Worm (Caenorhabditis elegans): Measurements from ENCODE around the gene sorf-1.
A peak's percentile ranks its signal among the peaks of the same experiment; 100 is the strongest.

The sorf-1 gene

DNA sequence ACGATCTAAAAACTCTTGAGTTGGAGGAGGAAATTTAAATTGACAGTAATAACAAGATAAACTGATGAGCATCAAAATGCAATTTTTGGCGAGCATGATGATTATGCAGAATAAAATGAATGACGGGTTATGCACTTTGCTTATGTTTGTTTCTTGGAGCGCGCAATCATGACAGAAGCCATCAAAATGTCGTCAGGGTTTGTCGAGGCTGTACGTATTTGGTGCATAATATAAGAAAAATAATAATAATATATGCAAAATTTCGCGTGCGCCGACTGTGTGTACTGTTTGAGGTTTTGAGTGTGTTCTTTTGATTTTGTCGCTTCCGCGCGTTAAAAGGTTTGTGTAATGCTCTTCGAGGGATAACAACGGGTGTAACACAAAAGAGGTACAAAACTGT is 28.7 kb downstream of the sorf-1 start, which contains the start of gene nspg-4:
Gene nspg-4 (minus strand): TSS at position 101 of the 400 bp plus-strand sequence.
- no peak for TF ChIP-seq daf-16 (GFP tag; optimal IDR thresholded peaks at IDR 0.05)
- no peak for TF ChIP-seq daf-16 (tag; optimal IDR thresholded peaks at IDR 0.05)
- no peak for TF ChIP-seq mxl-2 (GFP tag; conservative IDR thresholded peaks at IDR 0.05)
- TF ChIP-seq zfp-2 (tag; optimal IDR thresholded peaks at IDR 0.05): no peak
- TF ChIP-seq F49E8.2 (tag; optimal IDR thresholded peaks at IDR 0.05; ENCODE audit: borderline replicate concordance): no peak
- TF ChIP-seq F37D6.2 (tag; optimal IDR thresholded peaks at IDR 0.05): no peak
- TF ChIP-seq mes-2 (tag; optimal IDR thresholded peaks at IDR 0.05; ENCODE audit: poor library complexity, severe bottlenecking): no peak
- no peak for TF ChIP-seq ceh-20 (GFP tag; IDR thresholded peaks at IDR 0.05)
- no peak for TF ChIP-seq unc-39 (tag; optimal IDR thresholded peaks at IDR 0.05)
- no peak for TF ChIP-seq arid-1 (GFP tag; conservative IDR thresholded peaks at IDR 0.05)
- no peak for TF ChIP-seq sdz-12 (GFP tag; optimal IDR thresholded peaks at IDR 0.05)
- TF ChIP-seq ceh-44 (GFP tag; IDR thresholded peaks at IDR 0.05): no peak
- no peak for TF ChIP-seq daf-8 (GFP tag; IDR thresholded peaks at IDR 0.05)
- no peak for TF ChIP-seq nhr-48 (tag; optimal IDR thresholded peaks at IDR 0.05)
- TF ChIP-seq nhr-76 (tag; optimal IDR thresholded peaks at IDR 0.05): no peak
- no peak for TF ChIP-seq R02D3.7 (tag; optimal IDR thresholded peaks at IDR 0.05)
- no peak for TF ChIP-seq dve-1 (tag; optimal IDR thresholded peaks at IDR 0.05; ENCODE audit: insufficient read depth)
- no peak for TF ChIP-seq nhr-102 (tag; optimal IDR thresholded peaks at IDR 0.05)
- no peak for TF ChIP-seq mep-1 (tag; optimal IDR thresholded peaks at IDR 0.05)
- no peak for TF ChIP-seq tra-1 (GFP tag; IDR thresholded peaks at IDR 0.05)

DNA sequence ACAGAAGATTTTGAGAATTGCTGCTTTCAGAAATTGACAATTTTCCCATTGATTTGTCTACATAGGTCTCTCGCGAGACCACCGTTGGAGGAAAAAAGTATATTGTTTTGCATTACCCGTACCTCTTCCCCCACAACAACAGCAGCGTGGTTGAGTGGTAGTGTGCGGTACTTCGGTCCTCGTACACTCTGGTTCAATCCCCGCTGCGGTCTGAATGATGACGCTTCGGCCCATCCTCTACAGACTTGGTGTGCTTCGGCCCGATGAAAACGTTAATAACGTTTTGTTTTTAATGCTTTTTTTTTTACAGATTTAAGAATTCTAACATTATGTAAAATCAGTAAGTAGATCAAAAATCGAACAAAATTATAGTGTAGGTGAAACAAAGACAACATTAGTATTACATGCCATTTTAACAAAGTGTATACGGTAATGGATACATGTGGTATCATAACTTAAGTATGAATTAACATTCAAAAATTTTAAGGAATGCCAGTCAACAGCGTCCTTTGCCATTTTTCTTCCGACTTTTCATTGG is 31.1 kb downstream of the sorf-1 start, which contains the start of gene ZK816.3:
Gene ZK816.3 (plus strand): TSS at position 488 of the 538 bp plus-strand sequence.
- no peak for TF ChIP-seq nhr-48 (tag; optimal IDR thresholded peaks at IDR 0.05)
- no peak for TF ChIP-seq nhr-77 (tag; optimal IDR thresholded peaks at IDR 0.05)
- TF ChIP-seq lin-1 (GFP tag; IDR thresholded peaks at IDR 0.05): 0 out of 2 replicates have a peak, but pooled peaks have one; percentile 26
- TF ChIP-seq zag-1 (tag; optimal IDR thresholded peaks at IDR 0.05): no peak
- TF ChIP-seq pqm-1 (tag; optimal IDR thresholded peaks at IDR 0.05): no peak
- peak; percentile 65; the same call in 1 of the 2 replicates for TF ChIP-seq dmd-8 (GFP tag; IDR thresholded peaks at IDR 0.05)
- TF ChIP-seq lin-29 (GFP tag; IDR thresholded peaks at IDR 0.05): no peak
- peak; percentile 45 for TF ChIP-seq dve-1 (tag; optimal IDR thresholded peaks at IDR 0.05; ENCODE audit: insufficient read depth)
- TF ChIP-seq nhr-76 (tag; optimal IDR thresholded peaks at IDR 0.05): no peak
- TF ChIP-seq dmd-9 (GFP tag; IDR thresholded peaks at IDR 0.05): no peak
- peak; percentile 20 for TF ChIP-seq unc-130 (GFP tag; optimal IDR thresholded peaks at IDR 0.05)
- TF ChIP-seq unc-39 (tag; optimal IDR thresholded peaks at IDR 0.05): no peak
- TF ChIP-seq nhr-237 (tag; optimal IDR thresholded peaks at IDR 0.05): no peak
- no peak for TF ChIP-seq sdz-12 (GFP tag; optimal IDR thresholded peaks at IDR 0.05)
- TF ChIP-seq F49E8.2 (tag; optimal IDR thresholded peaks at IDR 0.05; ENCODE audit: borderline replicate concordance): no peak
- TF ChIP-seq lin-38 (GFP tag; IDR thresholded peaks at IDR 0.05): peak; percentile 66
- TF ChIP-seq spr-1 (tag; optimal IDR thresholded peaks at IDR 0.05): no peak
- no peak for TF ChIP-seq daf-19 (GFP tag; conservative IDR thresholded peaks at IDR 0.05)
- TF ChIP-seq snpc-1.2 (GFP tag; IDR thresholded peaks at IDR 0.05): peak; percentile 68
- TF ChIP-seq zfp-2 (tag; optimal IDR thresholded peaks at IDR 0.05): no peak
- TF ChIP-seq cey-2 (tag; optimal IDR thresholded peaks at IDR 0.05; ENCODE audit: borderline replicate concordance, insufficient read depth): no peak
- peak; percentile 29; the same call in 1 of the 2 replicates for TF ChIP-seq hmg-1.1 (GFP tag; IDR thresholded peaks at IDR 0.05)
- no peak for TF ChIP-seq mdl-1 (tag; optimal IDR thresholded peaks at IDR 0.05)
- no peak for TF ChIP-seq mdt-29 (GFP tag; IDR thresholded peaks at IDR 0.05)
- TF ChIP-seq ceh-44 (GFP tag; IDR thresholded peaks at IDR 0.05): no peak; the same call in 1 of the 2 replicates
- no peak for TF ChIP-seq T20F7.1 (GFP tag; optimal IDR thresholded peaks at IDR 0.05)
- no peak for TF ChIP-seq mxl-2 (GFP tag; conservative IDR thresholded peaks at IDR 0.05)
- TF ChIP-seq ces-1 (GFP tag; optimal IDR thresholded peaks at IDR 0.05): no peak
- no peak for TF ChIP-seq nhr-6 (tag; optimal IDR thresholded peaks at IDR 0.05)
- peak; percentile 80 for TF ChIP-seq pha-4 (GFP tag; IDR thresholded peaks at IDR 0.05)
- no peak for TF ChIP-seq pha-4 (tag; optimal IDR thresholded peaks at IDR 0.05)
- peak in 1 of 2 experiments; percentile 9 for TF ChIP-seq unc-62 (GFP tag; optimal IDR thresholded peaks at IDR 0.05 in 1 of 2)
- no peak for TF ChIP-seq unc-62 (tag; optimal IDR thresholded peaks at IDR 0.05)
- no peak for TF ChIP-seq D1046.2 (GFP tag; IDR thresholded peaks at IDR 0.05)
- TF ChIP-seq nhr-41 (GFP tag; IDR thresholded peaks at IDR 0.05): no peak
- TF ChIP-seq saeg-2 (GFP tag; IDR thresholded peaks at IDR 0.05): 0 out of 2 replicates have a peak, but pooled peaks have one; percentile 58
- no peak for TF ChIP-seq aly-2 (tag; optimal IDR thresholded peaks at IDR 0.05)

Measured in whole organism, L4 larva.